Fruit fly (Drosophila melanogaster): ENCODE measurements around the gene Tspo.

Gene Tspo

DNA sequence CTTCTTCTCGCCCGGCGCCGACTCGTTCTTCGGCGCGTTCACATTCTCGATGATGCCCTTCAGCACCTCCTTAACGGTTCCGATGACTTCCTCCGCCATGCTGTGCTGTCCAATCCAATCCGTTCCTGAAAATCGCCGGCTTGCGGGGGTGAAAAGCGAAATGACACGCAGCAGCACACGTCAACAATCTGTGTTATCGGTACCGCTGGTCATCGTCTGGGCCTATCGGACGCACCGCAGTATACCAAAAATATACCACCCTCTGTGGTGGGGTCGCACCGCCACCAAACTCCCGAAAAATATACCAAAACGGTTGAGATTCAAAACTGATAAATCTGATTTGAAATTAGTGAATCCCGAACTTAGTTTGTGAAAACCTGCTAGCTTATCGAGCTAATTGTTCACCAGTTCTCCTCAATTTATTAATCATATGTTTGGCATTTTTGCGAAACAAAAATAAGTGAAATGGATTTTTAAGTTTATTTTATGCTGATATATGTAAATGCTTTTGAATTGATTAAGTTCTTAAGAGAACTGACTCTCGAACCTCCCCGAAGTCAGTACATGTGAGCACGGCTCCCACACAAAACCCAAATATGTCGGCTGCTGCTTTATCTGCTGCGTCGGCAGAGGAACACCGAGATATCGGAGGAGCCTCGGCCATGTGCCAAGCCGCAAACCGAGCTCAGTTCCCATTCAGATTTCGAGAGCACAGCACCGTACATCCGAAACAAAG is 14.8 kb upstream of the Tspo start, which contains the start of the genes Spp and nAChRbeta3 (continued):
- TF ChIP-seq pan (optimal IDR thresholded peaks at IDR 0.05) (no peak), pan (GFP tag; optimal IDR thresholded peaks at IDR 0.05 in 1 of 2, IDR thresholded peaks at IDR 0.05 in 1 of 2) (no peak), emc (GFP tag; optimal IDR thresholded peaks at IDR 0.05) (no peak), CG12236 (GFP tag; optimal IDR thresholded peaks at IDR 0.05) (no peak), Abd-B (GFP tag; optimal IDR thresholded peaks at IDR 0.05) (no peak), fd96Cb (tag; optimal IDR thresholded peaks at IDR 0.05) (no peak), CG16779 (GFP tag; IDR thresholded peaks at IDR 0.05) (no peak), CG11398 (GFP tag; optimal IDR thresholded peaks at IDR 0.05) (no peak), bsh (GFP tag; optimal IDR thresholded peaks at IDR 0.05) (no peak), Aef1 (GFP tag; IDR thresholded peaks at IDR 0.05) (no peak), kni (GFP tag; optimal IDR thresholded peaks at IDR 0.05) (no peak), CG9817 (tag; optimal IDR thresholded peaks at IDR 0.05) (no peak), CG15011 (GFP tag; optimal IDR thresholded peaks at IDR 0.05) (no peak), CG10267 (tag; optimal IDR thresholded peaks at IDR 0.05) (no peak), CG2116 (GFP tag; optimal IDR thresholded peaks at IDR 0.05) (peak; percentile 68), CG10979 (tag; optimal IDR thresholded peaks at IDR 0.05) (no peak), gce (GFP tag; IDR thresholded peaks at IDR 0.05) (no peak), ssp (GFP tag; IDR thresholded peaks at IDR 0.05) (no peak), CG12071 (GFP tag; optimal IDR thresholded peaks at IDR 0.05) (no peak), CG15696 (tag; optimal IDR thresholded peaks at IDR 0.05) (no peak), Pdp1 (GFP tag; optimal IDR thresholded peaks at IDR 0.05) (no peak), Jarid2 (GFP tag; optimal IDR thresholded peaks at IDR 0.05) (no peak), nau (GFP tag; optimal IDR thresholded peaks at IDR 0.05) (no peak), z (GFP tag; IDR thresholded peaks at IDR 0.05) (no peak), hth (optimal IDR thresholded peaks at IDR 0.05) (no peak), CG15269 (tag; optimal IDR thresholded peaks at IDR 0.05) (no peak), H15 (GFP tag; IDR thresholded peaks at IDR 0.05) (no peak), CG17361 (GFP tag; IDR thresholded peaks at IDR 0.05) (no peak), kah (GFP tag; optimal IDR thresholded peaks at IDR 0.05) (no peak), Lim3 (GFP tag; IDR thresholded peaks at IDR 0.05) (no peak), CG43689 (GFP tag; IDR thresholded peaks at IDR 0.05) (no peak), mam (GFP tag; optimal IDR thresholded peaks at IDR 0.05) (no peak), tx (GFP tag; optimal IDR thresholded peaks at IDR 0.05) (no peak), Tbp (GFP tag; optimal IDR thresholded peaks at IDR 0.05) (no peak), CG8290 (GFP tag; optimal IDR thresholded peaks at IDR 0.05) (no peak), CG8290 (tag; optimal IDR thresholded peaks at IDR 0.05) (no peak), Sin3A (optimal IDR thresholded peaks at IDR 0.05) (peak; percentile 10), CG7372 (GFP tag; IDR thresholded peaks at IDR 0.05) (no peak), dimm (GFP tag; IDR thresholded peaks at IDR 0.05) (no peak), lbe (GFP tag; optimal IDR thresholded peaks at IDR 0.05) (no peak), lilli (GFP tag; optimal IDR thresholded peaks at IDR 0.05) (no peak), Nf-YA (GFP tag; IDR thresholded peaks at IDR 0.05) (no peak), Atf-2 (GFP tag; optimal IDR thresholded peaks at IDR 0.05) (no peak), CG18764 (GFP tag; optimal IDR thresholded peaks at IDR 0.05) (no peak), NC2β (GFP tag; optimal IDR thresholded peaks at IDR 0.05) (no peak), sr (GFP tag; IDR thresholded peaks at IDR 0.05) (no peak), ci (GFP tag; IDR thresholded peaks at IDR 0.05) (no peak), CG31388 (GFP tag; optimal IDR thresholded peaks at IDR 0.05) (no peak), eyg (GFP tag; optimal IDR thresholded peaks at IDR 0.05) (no peak), CG18619 (GFP tag; optimal IDR thresholded peaks at IDR 0.05) (no peak), Dref (GFP tag; IDR thresholded peaks at IDR 0.05) (peak; percentile 77), CG16813 (GFP tag; IDR thresholded peaks at IDR 0.05; ENCODE audit: partially characterized antibody) (peak; percentile 54), ara (GFP tag; IDR thresholded peaks at IDR 0.05) (no peak)
